Worm (Caenorhabditis elegans) whole organism, late embryonic: Measurements from ENCODE around the gene srxa-9.

Experiments used
- C08G9.2 ChIP-seq: sonication (generic microtip); optimal IDR thresholded peaks from 2 replicates; lab custom pipeline; 2016; ENCODE audit warnings: mild to moderate bottlenecking, missing genetic modification characterization, moderate library complexity, missing compliant biosample characterization
- C38D4.7 ChIP-seq: fragments of 200-800 bp; sonication (Bioruptor generic); optimal IDR thresholded peaks from 2 replicates; lab custom pipeline; 2018; ENCODE audit warnings: mild to moderate bottlenecking, missing genetic modification characterization, moderate library complexity, missing compliant biosample characterization
- K02D7.2 ChIP-seq: sonication (generic microtip); optimal IDR thresholded peaks from 2 replicates; lab custom pipeline; 2017; ENCODE audit warnings: mild to moderate bottlenecking, missing genetic modification characterization, missing compliant biosample characterization
- Y22D7AL.16 ChIP-seq: sonication (generic microtip); optimal IDR thresholded peaks from 2 replicates; lab custom pipeline; 2016; ENCODE audit warnings: missing genetic modification characterization, missing compliant biosample characterization
- ama-1 ChIP-seq: fragments of 150-350 bp; optimal IDR thresholded peaks from 2 replicates; lab custom pipeline; 2014
- ceh-19 ChIP-seq: fragments of 200-800 bp; sonication (Bioruptor generic); optimal IDR thresholded peaks from 2 replicates; lab custom pipeline; 2018; ENCODE audit warnings: mild to moderate bottlenecking, missing genetic modification characterization, missing compliant biosample characterization
- ceh-22 ChIP-seq: sonication (generic microtip); optimal IDR thresholded peaks from 2 replicates; lab custom pipeline; 2017; ENCODE audit warnings: missing biosample characterization, missing genetic modification characterization
- ceh-31 ChIP-seq: sonication (generic microtip); optimal IDR thresholded peaks from 2 replicates; lab custom pipeline; 2016; ENCODE audit warnings: missing genetic modification characterization, missing compliant biosample characterization
- ceh-45 ChIP-seq: fragments of 200-800 bp; sonication (Bioruptor generic); IDR thresholded peaks from 2 replicates; pipeline ENCODE4 v1.3.6; 2022; ENCODE audit warnings: missing genetic modification reagents, missing genetic modification characterization, missing compliant biosample characterization
- ceh-48 ChIP-seq: sonication (generic microtip); optimal IDR thresholded peaks from 2 replicates; lab custom pipeline; 2016; ENCODE audit warnings: missing genetic modification characterization, inconsistent platforms, missing compliant biosample characterization
- ceh-6 ChIP-seq: fragments of 200-800 bp; sonication (Bioruptor generic); optimal IDR thresholded peaks from 2 replicates; lab custom pipeline; 2018; ENCODE audit warnings: mild to moderate bottlenecking, missing genetic modification characterization, missing compliant biosample characterization
- dve-1 ChIP-seq: sonication (generic microtip); optimal IDR thresholded peaks from 2 replicates; lab custom pipeline; 2017; ENCODE audit warnings: antibody characterized with exemption, mild to moderate bottlenecking, missing genetic modification characterization, missing compliant biosample characterization
- elt-2 ChIP-seq: sonication (generic microtip); optimal IDR thresholded peaks from 2 replicates; lab custom pipeline; 2016; ENCODE audit warnings: missing genetic modification reagents, missing genetic modification characterization, missing compliant biosample characterization
- elt-4 ChIP-seq: sonication (generic microtip); optimal IDR thresholded peaks from 2 replicates; lab custom pipeline; 2016; ENCODE audit warnings: missing genetic modification characterization, missing compliant biosample characterization
- eyg-1 ChIP-seq: sonication (generic microtip); optimal IDR thresholded peaks from 2 replicates; lab custom pipeline; 2016; ENCODE audit warnings: missing genotype, missing genetic modification characterization, missing compliant biosample characterization
- fax-1 ChIP-seq: sonication (generic microtip); optimal IDR thresholded peaks from 2 replicates; lab custom pipeline; 2016; ENCODE audit warnings: missing genotype, missing genetic modification characterization, missing compliant biosample characterization
- fkh-10 ChIP-seq: fragments of 150-350 bp; optimal IDR thresholded peaks from 2 replicates; lab custom pipeline; 2014; ENCODE audit warnings: missing biosample characterization, missing genetic modification reagents, missing genetic modification characterization
- fkh-6 ChIP-seq: sonication (generic microtip); optimal IDR thresholded peaks from 2 replicates; lab custom pipeline; 2016; ENCODE audit warnings: missing genetic modification characterization, missing compliant biosample characterization
- gmeb-2 ChIP-seq: sonication (generic microtip); optimal IDR thresholded peaks from 2 replicates; lab custom pipeline; 2016; ENCODE audit warnings: missing genetic modification characterization, inconsistent platforms, missing compliant biosample characterization
- hlh-13 ChIP-seq: fragments of 200-800 bp; sonication (Bioruptor generic); optimal IDR thresholded peaks from 2 replicates; lab custom pipeline; 2018; ENCODE audit warnings: mild to moderate bottlenecking, missing genetic modification characterization, missing compliant biosample characterization
- hlh-15 ChIP-seq: sonication (generic microtip); optimal IDR thresholded peaks from 2 replicates; lab custom pipeline; 2016; ENCODE audit warnings: missing genetic modification characterization, missing compliant biosample characterization
- hlh-30 ChIP-seq: sonication (generic microtip); optimal IDR thresholded peaks from 2 replicates; lab custom pipeline; 2017; ENCODE audit warnings: antibody characterized with exemption, missing genetic modification characterization, missing compliant biosample characterization; ENCODE audit not compliant: insufficient read depth
- hlh-6 ChIP-seq: sonication (generic microtip); optimal IDR thresholded peaks from 2 replicates; lab custom pipeline; 2016; ENCODE audit warnings: missing genotype, missing genetic modification characterization, missing compliant biosample characterization
- hlh-8 ChIP-seq: sonication (generic microtip); optimal IDR thresholded peaks from 2 replicates; lab custom pipeline; 2016; ENCODE audit warnings: missing genotype, missing genetic modification characterization, missing compliant biosample characterization
- lim-6 ChIP-seq: sonication (generic microtip); optimal IDR thresholded peaks from 2 replicates; lab custom pipeline; 2016; ENCODE audit warnings: missing genetic modification characterization, missing compliant biosample characterization
- lin-11 ChIP-seq: fragments of 200-800 bp; sonication (Bioruptor generic); optimal IDR thresholded peaks from 2 replicates; lab custom pipeline; 2018; ENCODE audit warnings: mild to moderate bottlenecking, missing genetic modification characterization, missing compliant biosample characterization
- madf-2 ChIP-seq: sonication (generic microtip); optimal IDR thresholded peaks from 2 replicates; lab custom pipeline; 2017; ENCODE audit warnings: missing genetic modification characterization, missing compliant biosample characterization
- nfya-1 ChIP-seq: sonication (generic microtip); optimal IDR thresholded peaks from 2 replicates; lab custom pipeline; 2017; ENCODE audit warnings: missing genetic modification characterization, mild to moderate bottlenecking, missing compliant biosample characterization, antibody characterized with exemption, moderate library complexity
- nhr-232 ChIP-seq: sonication (generic microtip); optimal IDR thresholded peaks from 2 replicates; lab custom pipeline; 2016; ENCODE audit warnings: missing genetic modification characterization, missing compliant biosample characterization
- npax-4 ChIP-seq: sonication (generic microtip); optimal IDR thresholded peaks from 2 replicates; lab custom pipeline; 2016; ENCODE audit warnings: missing genetic modification characterization, missing compliant biosample characterization
- odd-2 ChIP-seq: sonication (generic microtip); optimal IDR thresholded peaks from 2 replicates; lab custom pipeline; 2017; ENCODE audit warnings: antibody characterized with exemption, mild to moderate bottlenecking, missing genetic modification characterization, missing compliant biosample characterization
- pat-9 ChIP-seq: fragments of 200-800 bp; sonication (Bioruptor generic); optimal IDR thresholded peaks from 2 replicates; lab custom pipeline; 2018; ENCODE audit warnings: mild to moderate bottlenecking, missing genetic modification characterization, moderate library complexity, missing compliant biosample characterization
- pha-4 ChIP-seq: fragments of 150-350 bp; optimal IDR thresholded peaks from 2 replicates; lab custom pipeline; 2018; ENCODE audit warnings: missing biosample characterization, missing genetic modification reagents, missing genetic modification characterization
- pqm-1 ChIP-seq: sonication (generic microtip); optimal IDR thresholded peaks from 2 replicates; lab custom pipeline; 2016; ENCODE audit warnings: missing genetic modification characterization, missing compliant biosample characterization
- rnt-1 ChIP-seq: sonication (generic microtip); optimal IDR thresholded peaks from 2 replicates; lab custom pipeline; 2016; ENCODE audit warnings: missing genetic modification characterization, missing compliant biosample characterization
- sdc-2 ChIP-seq: sonication (generic microtip); optimal IDR thresholded peaks from 2 replicates; lab custom pipeline; 2016; ENCODE audit warnings: missing genotype, missing genetic modification characterization, missing compliant biosample characterization
- sox-2 ChIP-seq: fragments of 200-800 bp; sonication (Bioruptor generic); IDR thresholded peaks from 2 replicates; pipeline ENCODE4 v1.3.6; 2022; ENCODE audit warnings: missing genetic modification reagents, missing genetic modification characterization, missing compliant biosample characterization
- sox-4 ChIP-seq: sonication (generic microtip); optimal IDR thresholded peaks from 2 replicates; lab custom pipeline; 2017; ENCODE audit warnings: mild to moderate bottlenecking, missing genetic modification characterization, inconsistent platforms, missing compliant biosample characterization
- syd-9 ChIP-seq: sonication (generic microtip); optimal IDR thresholded peaks from 2 replicates; lab custom pipeline; 2016; ENCODE audit warnings: mild to moderate bottlenecking, missing genetic modification characterization, moderate library complexity, missing compliant biosample characterization
- tbx-7 ChIP-seq: sonication (generic microtip); optimal IDR thresholded peaks from 2 replicates; lab custom pipeline; 2016; ENCODE audit warnings: missing genotype, missing genetic modification characterization, missing compliant biosample characterization
- ttx-3 ChIP-seq: sonication (generic microtip); optimal IDR thresholded peaks from 2 replicates; lab custom pipeline; 2016; ENCODE audit warnings: missing genetic modification reagents, missing genetic modification characterization, missing compliant biosample characterization
- unc-3 ChIP-seq, 2 experiments: fragments of 200-800 bp in 1 of 2; sonication (Bioruptor generic) in 1 of 2; sonication (generic microtip) in 1 of 2; conservative IDR thresholded peaks in 1 of 2; optimal IDR thresholded peaks in 1 of 2; 2 replicates each; pipeline versions ENCODE4 v1.3.6 to Lab custom; 2016 to 2022; ENCODE audit warnings: missing compliant biosample characterization in 2 of 2, missing genetic modification characterization in 2 of 2, missing genetic modification reagents in 1 of 2
- unc-42 ChIP-seq: sonication (generic microtip); optimal IDR thresholded peaks from 2 replicates; lab custom pipeline; 2016; ENCODE audit warnings: missing genotype, missing genetic modification characterization, missing compliant biosample characterization
- unc-86 ChIP-seq: sonication (generic microtip); optimal IDR thresholded peaks from 2 replicates; lab custom pipeline; 2016; ENCODE audit warnings: missing genetic modification characterization, missing compliant biosample characterization
- zip-5 ChIP-seq: sonication (generic microtip); optimal IDR thresholded peaks from 2 replicates; lab custom pipeline; 2016; ENCODE audit warnings: missing genetic modification characterization, missing compliant biosample characterization

Gene srxa-9

ce11 chrX:15736419-15736818, 10.4 kb upstream of the srxa-9 start:
- TF ChIP-seq nfya-1 (tag; lab: Kevin White, UChicago): peak; percentile 41
- TF ChIP-seq ceh-48 (tag; lab: Kevin White, UChicago): peak; percentile 63
- TF ChIP-seq sdc-2: peak; percentile 98
- TF ChIP-seq dve-1 (tag; lab: Kevin White, UChicago): peak; percentile 21
- TF ChIP-seq sox-2 (GFP tag; lab: Robert Waterston, UW): peak; percentile 16; the same call in 1 of the 2 replicates
- no peak for TF ChIP-seq gmeb-2 (tag; lab: Kevin White, UChicago)
- no peak for TF ChIP-seq fax-1 (tag; lab: Kevin White, UChicago)
- TF ChIP-seq ceh-31: peak; percentile 31
- no peak for TF ChIP-seq unc-3 (GFP tag; conservative IDR thresholded peaks at IDR 0.05; lab: Robert Waterston, UW)
- no peak for TF ChIP-seq unc-3 (tag; optimal IDR thresholded peaks at IDR 0.05; lab: Kevin White, UChicago)

ce11 chrX:15740526-15740925, 6.3 kb upstream of the srxa-9 start, which contains the start of gene srg-64:
Gene srg-64, minus strand, starts transcription at chrX:15740626.
- TF ChIP-seq sdc-2 (no peak), odd-2 (tag; lab: Kevin White, UChicago) (no peak), ceh-19 (GFP tag; lab: Kevin White, UChicago) (no peak), nfya-1 (tag; lab: Kevin White, UChicago) (no peak), syd-9 (tag; lab: Kevin White, UChicago) (no peak), hlh-8 (tag; lab: Kevin White, UChicago) (no peak), sox-2 (GFP tag; lab: Robert Waterston, UW) (no peak), Y22D7AL.16 (no peak), elt-4 (tag; lab: Kevin White, UChicago) (no peak), K02D7.2 (tag; lab: Kevin White, UChicago) (no peak), fax-1 (tag; lab: Kevin White, UChicago) (no peak), unc-3 (GFP tag; conservative IDR thresholded peaks at IDR 0.05; lab: Robert Waterston, UW) (no peak), unc-3 (tag; optimal IDR thresholded peaks at IDR 0.05; lab: Kevin White, UChicago) (no peak), C38D4.7 (GFP tag; lab: Kevin White, UChicago) (no peak), ama-1 (lab: Kevin White, UChicago) (no peak), hlh-30 (tag; lab: Kevin White, UChicago) (no peak), ceh-48 (tag; lab: Kevin White, UChicago) (no peak), hlh-6 (no peak), unc-86 (tag; lab: Kevin White, UChicago) (no peak)

DNA sequence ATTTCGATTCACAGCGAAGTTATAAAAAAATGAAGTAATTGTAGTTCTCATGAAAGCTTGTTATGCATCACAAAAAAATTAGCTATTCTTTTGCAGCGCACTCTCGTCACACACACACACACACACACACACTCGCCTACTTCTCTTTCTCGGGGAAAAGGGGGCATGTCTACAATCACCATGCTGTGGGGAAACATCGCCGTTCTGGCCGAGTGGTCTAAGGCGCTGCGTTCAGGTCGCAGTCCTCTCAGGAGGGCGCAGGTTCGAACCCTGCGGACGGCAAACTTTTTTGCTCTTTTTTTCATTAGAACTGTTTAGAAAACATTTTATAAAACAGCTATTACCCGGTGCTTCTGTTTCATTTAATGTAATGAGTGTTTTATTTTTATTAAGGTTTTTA, 5.0 kb upstream of the srxa-9 start:
- TF ChIP-seq unc-86 (tag; lab: Kevin White, UChicago): peak; percentile 79
- TF ChIP-seq fkh-10 (GFP tag; lab: Kevin White, UChicago): peak; percentile 65
- TF ChIP-seq gmeb-2 (tag; lab: Kevin White, UChicago): peak; percentile 90
- TF ChIP-seq tbx-7 (tag; lab: Kevin White, UChicago): peak; percentile 23
- TF ChIP-seq sdc-2: peak; percentile 95
- peak; percentile 74 for TF ChIP-seq nfya-1 (tag; lab: Kevin White, UChicago)
- TF ChIP-seq odd-2 (tag; lab: Kevin White, UChicago): peak; percentile 30
- peak; percentile 71 for TF ChIP-seq hlh-13 (GFP tag; lab: Kevin White, UChicago)
- TF ChIP-seq elt-2 (tag; lab: Kevin White, UChicago): peak; percentile 90
- peak; percentile 86 for TF ChIP-seq pat-9 (tag; lab: Kevin White, UChicago)
- TF ChIP-seq lin-11 (tag; lab: Kevin White, UChicago): peak; percentile 83
- TF ChIP-seq npax-4 (tag; lab: Kevin White, UChicago): peak; percentile 77
- peak; percentile 85 for TF ChIP-seq ceh-6 (GFP tag; lab: Kevin White, UChicago)
- TF ChIP-seq sox-2 (GFP tag; lab: Robert Waterston, UW): peak; percentile 90
- peak; percentile 88 for TF ChIP-seq ttx-3 (tag; lab: Kevin White, UChicago)
- TF ChIP-seq zip-5 (tag; lab: Kevin White, UChicago): peak; percentile 69
- TF ChIP-seq fkh-6 (tag; lab: Kevin White, UChicago): peak; percentile 84
- peak; percentile 91 for TF ChIP-seq sox-4
- peak; percentile 74 for TF ChIP-seq hlh-15 (tag; lab: Kevin White, UChicago)
- peak; percentile 80 for TF ChIP-seq nhr-232 (tag; lab: Kevin White, UChicago)
- peak; percentile 37 for TF ChIP-seq lim-6 (tag; lab: Kevin White, UChicago)
- TF ChIP-seq unc-42 (tag; lab: Kevin White, UChicago): peak; percentile 18
- no peak for TF ChIP-seq pha-4 (tag; lab: Kevin White, UChicago)
- peak; percentile 90 for TF ChIP-seq hlh-6
- peak; percentile 80 for TF ChIP-seq rnt-1 (tag; lab: Kevin White, UChicago)
- no peak for TF ChIP-seq ama-1 (lab: Kevin White, UChicago)
- peak; percentile 93 for TF ChIP-seq ceh-45 (GFP tag; lab: Robert Waterston, UW)
- no peak for TF ChIP-seq elt-4 (tag; lab: Kevin White, UChicago)
- TF ChIP-seq ceh-22 (tag; lab: Kevin White, UChicago): no peak
- peak; percentile 84 for TF ChIP-seq pqm-1 (tag; lab: Kevin White, UChicago)
- peak; percentile 86 for TF ChIP-seq eyg-1 (tag; lab: Kevin White, UChicago)
- peak; percentile 60 for TF ChIP-seq dve-1 (tag; lab: Kevin White, UChicago)
- TF ChIP-seq Y22D7AL.16: peak; percentile 86
- peak; percentile 79 for TF ChIP-seq C08G9.2 (tag; lab: Kevin White, UChicago)
- TF ChIP-seq madf-2 (tag; lab: Kevin White, UChicago): peak; percentile 83
